Fruit fly (Drosophila melanogaster) whole organism, prepupa: Measurements from ENCODE around the gene iav.

Experiments used
- CG11294 ChIP-seq: fragments of 200-800 bp; sonication (Bioruptor generic); IDR thresholded peaks from 2 replicates; pipeline ENCODE4 v1.3.6; 2022; ENCODE audit warnings: missing biosample characterization, missing genetic modification characterization
- CG11902 ChIP-seq: fragments of 200-800 bp; sonication (Bioruptor generic); optimal IDR thresholded peaks from 3 replicates; lab custom pipeline; 2016; ENCODE audit warnings: missing biosample characterization, missing genetic modification characterization
- CG16779 ChIP-seq: fragments of 200-800 bp; sonication (Bioruptor generic); optimal IDR thresholded peaks from 3 replicates; lab custom pipeline; 2017; ENCODE audit warnings: missing biosample characterization, mild to moderate bottlenecking, missing genetic modification characterization
- Eip78C ChIP-seq: fragments of 200-800 bp; sonication (Bioruptor generic); peaks from one replicate; lab custom pipeline; 2016; ENCODE audit warnings: missing biosample characterization, missing genetic modification characterization
- lz ChIP-seq: fragments of 200-800 bp; sonication (Bioruptor generic); optimal IDR thresholded peaks from 3 replicates; lab custom pipeline; 2016; ENCODE audit warnings: missing biosample characterization, missing genetic modification characterization
- spab ChIP-seq: fragments of 200-800 bp; sonication (Bioruptor generic); optimal IDR thresholded peaks from 2 replicates; lab custom pipeline; 2017; ENCODE audit warnings: missing biosample characterization, mild to moderate bottlenecking, missing genetic modification characterization, missing genetic modification reagents
- ss ChIP-seq, 2 experiments: fragments of 200-800 bp; sonication (Bioruptor generic); optimal IDR thresholded peaks; 2 replicates in 1 of 2; 3 replicates in 1 of 2; lab custom pipeline; 2017 to 2018; ENCODE audit warnings: mild to moderate bottlenecking in 2 of 2, missing biosample characterization in 2 of 2, missing genetic modification characterization in 2 of 2, moderate library complexity in 1 of 2
- svp ChIP-seq: fragments of 200-800 bp; sonication (Bioruptor generic); peaks from one replicate; lab custom pipeline; 2016; ENCODE audit warnings: missing biosample characterization, missing genetic modification characterization
- topi ChIP-seq: fragments of 200-800 bp; sonication (Bioruptor generic); optimal IDR thresholded peaks from 3 replicates; lab custom pipeline; 2016; ENCODE audit warnings: missing biosample characterization, missing genetic modification characterization

DNA sequence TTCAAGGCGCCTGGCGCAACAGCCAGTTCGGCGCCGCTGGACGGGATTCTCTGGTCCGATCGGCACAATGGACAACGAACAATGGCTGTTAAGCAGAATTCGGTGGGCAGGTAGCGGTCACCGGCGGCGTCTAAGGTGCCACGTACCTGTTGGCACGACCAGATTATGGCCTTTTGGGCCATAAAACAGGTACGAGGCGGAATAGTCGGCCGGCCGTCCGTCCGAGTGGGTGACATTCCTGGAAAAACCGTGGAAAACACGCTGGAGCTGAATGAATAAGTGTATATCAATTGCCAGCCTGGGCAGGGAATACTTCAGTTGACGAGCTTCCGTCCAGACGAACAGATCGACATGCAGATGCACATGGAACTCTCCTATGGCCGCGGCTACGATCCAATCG lies 9.1 kb downstream of the iav start, which contains the start of gene Atx-1:
- TF ChIP-seq spab (GFP tag; lab: Kevin White, UChicago) (no peak), topi (GFP tag; lab: Kevin White, UChicago) (no peak), svp (GFP tag; lab: Kevin White, UChicago) (no peak), CG11294 (GFP tag; lab: Robert Waterston, UW) (no peak), CG11902 (GFP tag; lab: Kevin White, UChicago) (no peak), lz (GFP tag; lab: Kevin White, UChicago) (no peak), Eip78C (GFP tag; lab: Kevin White, UChicago) (no peak), CG16779 (tag; lab: Kevin White, UChicago) (no peak), ss (GFP tag; optimal IDR thresholded peaks at IDR 0.05; lab: Kevin White, UChicago) (no peak)
